Worm (Caenorhabditis elegans): ENCODE data around the gene ndub-5.

The ndub-5 gene

ce11 chrII:5717831-5718230, 26.7 kb upstream of the ndub-5 start, which contains the start of gene zipt-3:
zipt-3 (plus strand) TSS chrII:5718131.
- TF ChIP-seq mef-2 (tag; optimal IDR thresholded peaks at IDR 0.05) (no peak), dpl-1 (GFP tag; optimal IDR thresholded peaks at IDR 0.05) (no peak)

ce11 chrII:5715745-5716357, 24.7 kb upstream of the ndub-5 start, which contains the start of the genes C18A3.10 and C18A3.3:
C18A3.10 (minus strand) TSS chrII:5715845.
C18A3.3 (plus strand) TSS chrII:5716307.
- TF ChIP-seq snu-23 (GFP tag; optimal IDR thresholded peaks at IDR 0.05), result no peak
- TF ChIP-seq efl-1 (optimal IDR thresholded peaks at IDR 0.05), result no peak
- TF ChIP-seq efl-1 (GFP tag; optimal IDR thresholded peaks at IDR 0.05 in 1 of 2), result peak in 1 of 2 experiments; percentile 7
- no peak for TF ChIP-seq nhr-76 (tag; optimal IDR thresholded peaks at IDR 0.05)
- TF ChIP-seq dpl-1 (GFP tag; optimal IDR thresholded peaks at IDR 0.05), result peak in 1 of 3 experiments; percentile 14
- TF ChIP-seq lin-13 (GFP tag; optimal IDR thresholded peaks at IDR 0.05), result no peak

ce11 chrII:5714807-5715206, 23.7 kb upstream of the ndub-5 start, which contains the start of the genes tiar-1 and lelo-4:
tiar-1 (minus strand) TSS chrII:5714823.
lelo-4 (plus strand) TSS chrII:5714924.
- TF ChIP-seq ces-1 (GFP tag; optimal IDR thresholded peaks at IDR 0.05), result no peak
- peak; percentile 19 for TF ChIP-seq nhr-90 (tag; optimal IDR thresholded peaks at IDR 0.05; ENCODE audit: poor library complexity)
- TF ChIP-seq lin-15B (tag; optimal IDR thresholded peaks at IDR 0.05), result peak; percentile 78
- no peak for TF ChIP-seq nhr-76 (tag; optimal IDR thresholded peaks at IDR 0.05)
- TF ChIP-seq ceh-82 (tag; optimal IDR thresholded peaks at IDR 0.05), result peak in 2 of 3 experiments; percentile 32 to 69
- TF ChIP-seq pag-3 (tag; optimal IDR thresholded peaks at IDR 0.05; ENCODE audit: borderline replicate concordance, insufficient read depth), result no peak
- no peak for TF ChIP-seq nhr-28 (tag; optimal IDR thresholded peaks at IDR 0.05)
- peak in 1 of 2 experiments; percentile 3 for TF ChIP-seq mdl-1 (tag; optimal IDR thresholded peaks at IDR 0.05)
- TF ChIP-seq dpl-1 (GFP tag; optimal IDR thresholded peaks at IDR 0.05), result peak; percentile 85 to 94 (median 87)
- TF ChIP-seq C16A3.4 (tag; optimal IDR thresholded peaks at IDR 0.05), result peak; percentile 66
- TF ChIP-seq lin-13 (GFP tag; optimal IDR thresholded peaks at IDR 0.05), result peak; percentile 50
- TF ChIP-seq F16B12.6 (tag; optimal IDR thresholded peaks at IDR 0.05), result peak; percentile 57
- peak; percentile 73 to 91 for TF ChIP-seq lsy-2 (tag; optimal IDR thresholded peaks at IDR 0.05)
- peak; percentile 29 for TF ChIP-seq unc-86 (tag; optimal IDR thresholded peaks at IDR 0.05)
- TF ChIP-seq unc-62 (GFP tag; optimal IDR thresholded peaks at IDR 0.05), result no peak
- peak; percentile 74 for TF ChIP-seq rnt-1 (tag; optimal IDR thresholded peaks at IDR 0.05)
- no peak for TF ChIP-seq lin-39 (tag; optimal IDR thresholded peaks at IDR 0.05)
- no peak for TF ChIP-seq ceh-8 (GFP tag; optimal IDR thresholded peaks at IDR 0.05)
- peak; percentile 76 for TF ChIP-seq lin-14 (GFP tag; optimal IDR thresholded peaks at IDR 0.05)
- TF ChIP-seq nhr-77 (tag; optimal IDR thresholded peaks at IDR 0.05), result peak; percentile 29
- TF ChIP-seq C04F5.9 (tag; optimal IDR thresholded peaks at IDR 0.05), result no peak
- peak; percentile 62 for TF ChIP-seq blmp-1 (tag; optimal IDR thresholded peaks at IDR 0.05)
- no peak for TF ChIP-seq pqm-1 (tag; optimal IDR thresholded peaks at IDR 0.05)
- peak; percentile 80 for TF ChIP-seq mep-1 (tag; optimal IDR thresholded peaks at IDR 0.05)
- peak; percentile 45 for TF ChIP-seq snpc-4 (tag; optimal IDR thresholded peaks at IDR 0.05)
- TF ChIP-seq fkh-8 (tag; optimal IDR thresholded peaks at IDR 0.05), result peak; percentile 44
- peak; percentile 50 for TF ChIP-seq isw-1 (GFP tag; IDR thresholded peaks at IDR 0.05)
- TF ChIP-seq tbx-2 (tag; optimal IDR thresholded peaks at IDR 0.05), result peak; percentile 57
- peak; percentile 73 for TF ChIP-seq nhr-71 (tag; optimal IDR thresholded peaks at IDR 0.05)
- peak; percentile 72 for TF ChIP-seq nhr-85 (tag)
- TF ChIP-seq ceh-63 (GFP tag; optimal IDR thresholded peaks at IDR 0.05), result no peak
- TF ChIP-seq ztf-4 (tag; optimal IDR thresholded peaks at IDR 0.05), result no peak
- TF ChIP-seq elt-3 (tag; optimal IDR thresholded peaks at IDR 0.05), result peak in 1 of 6 experiments; percentile 58
- peak; percentile 60 for TF ChIP-seq fos-1 (tag; optimal IDR thresholded peaks at IDR 0.05)
- TF ChIP-seq nhr-84 (tag; optimal IDR thresholded peaks at IDR 0.05), result no peak
- peak; percentile 42 for TF ChIP-seq nhr-47 (tag; optimal IDR thresholded peaks at IDR 0.05)
- TF ChIP-seq lin-35 (GFP tag; optimal IDR thresholded peaks at IDR 0.05), result peak; percentile 92 to 95
- TF ChIP-seq skn-1 (tag; optimal IDR thresholded peaks at IDR 0.05), result peak; percentile 58
- no peak for TF ChIP-seq nhr-237 (tag; optimal IDR thresholded peaks at IDR 0.05)
- peak; percentile 63 for TF ChIP-seq xbp-1 (tag; optimal IDR thresholded peaks at IDR 0.05)
- TF ChIP-seq grh-1 (GFP tag; IDR thresholded peaks at IDR 0.05), result no peak
- peak; percentile 50 for TF ChIP-seq nhr-19 (GFP tag; conservative IDR thresholded peaks at IDR 0.05)
- peak; percentile 68 for TF ChIP-seq nhr-20 (tag; optimal IDR thresholded peaks at IDR 0.05)
- TF ChIP-seq swsn-7 (tag; optimal IDR thresholded peaks at IDR 0.05), result peak; percentile 54
